Worm (Caenorhabditis elegans): ENCODE results near the gene acl-9.

acl-9 gene

ce11 chrV:6426843-6427242 is 26.2 kb upstream of the acl-9 start, which contains the start of gene atp-4:
atp-4 (minus strand) TSS chrV:6427112.
- no peak for TF ChIP-seq nhr-19 (GFP tag; conservative IDR thresholded peaks at IDR 0.05)
- no peak for TF ChIP-seq swsn-7 (tag; optimal IDR thresholded peaks at IDR 0.05)
- TF ChIP-seq grh-1 (GFP tag; IDR thresholded peaks at IDR 0.05) = peak; percentile 27; the same call in 1 of the 2 replicates
- no peak for TF ChIP-seq unc-130 (tag; optimal IDR thresholded peaks at IDR 0.05)
- no peak for TF ChIP-seq lin-13 (GFP tag; optimal IDR thresholded peaks at IDR 0.05)

DNA sequence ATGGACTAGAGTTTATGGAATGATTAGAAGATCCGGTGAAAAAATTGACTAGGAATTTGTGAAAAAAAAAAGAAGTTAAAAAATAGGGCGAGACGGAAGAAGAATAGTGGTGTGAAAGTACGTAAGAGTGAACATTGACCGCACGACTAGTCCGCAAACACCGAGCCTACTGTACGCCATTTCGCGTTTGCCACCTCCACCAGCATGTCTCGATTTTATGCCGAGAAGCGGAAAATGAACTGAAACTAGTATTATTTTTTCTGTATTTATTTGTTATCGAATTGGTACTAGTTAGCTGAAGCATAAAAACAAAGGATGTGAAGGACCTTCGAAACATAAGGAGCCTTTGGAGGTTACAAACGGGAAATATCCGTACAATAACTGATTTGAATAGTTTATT is 25.6 kb upstream of the acl-9 start:
- TF ChIP-seq isw-1 (GFP tag; IDR thresholded peaks at IDR 0.05) = peak; percentile 15; the same call in 1 of the 2 replicates
- peak; percentile 32 for TF ChIP-seq jun-1 (tag; optimal IDR thresholded peaks at IDR 0.05)
- peak in 2 of 3 experiments; percentile 14 to 45 for TF ChIP-seq ceh-82 (tag; optimal IDR thresholded peaks at IDR 0.05)
- no peak for TF ChIP-seq aly-2 (tag; optimal IDR thresholded peaks at IDR 0.05)
- TF ChIP-seq ztf-11 (tag; optimal IDR thresholded peaks at IDR 0.05) = no peak
- TF ChIP-seq nhr-28 (tag; optimal IDR thresholded peaks at IDR 0.05) = no peak
- TF ChIP-seq mab-9 (GFP tag; IDR thresholded peaks at IDR 0.05) = no peak
- no peak for TF ChIP-seq fkh-8 (tag; optimal IDR thresholded peaks at IDR 0.05)
- no peak for TF ChIP-seq pag-3 (tag; optimal IDR thresholded peaks at IDR 0.05; ENCODE audit: borderline replicate concordance, insufficient read depth)
- peak; percentile 63 for TF ChIP-seq xbp-1 (tag; optimal IDR thresholded peaks at IDR 0.05)
- TF ChIP-seq nhr-47 (tag; optimal IDR thresholded peaks at IDR 0.05) = peak; percentile 48
- peak; percentile 23 for TF ChIP-seq mep-1 (tag; optimal IDR thresholded peaks at IDR 0.05)
- TF ChIP-seq nhr-71 (tag; optimal IDR thresholded peaks at IDR 0.05) = peak; percentile 65
- peak; percentile 80 for TF ChIP-seq rnt-1 (tag; optimal IDR thresholded peaks at IDR 0.05)
- TF ChIP-seq unc-98 (GFP tag; IDR thresholded peaks at IDR 0.05) = no peak
- TF ChIP-seq ceh-63 (GFP tag; optimal IDR thresholded peaks at IDR 0.05) = no peak
- TF ChIP-seq unc-62 (GFP tag; optimal IDR thresholded peaks at IDR 0.05) = no peak
- TF ChIP-seq zag-1 (tag; optimal IDR thresholded peaks at IDR 0.05) = no peak
- no peak for TF ChIP-seq fkh-4 (tag; optimal IDR thresholded peaks at IDR 0.05; ENCODE audit: borderline replicate concordance)
- peak; percentile 62 for TF ChIP-seq nhr-85 (tag)
- no peak for TF ChIP-seq tlp-1 (tag; optimal IDR thresholded peaks at IDR 0.05)
- no peak for TF ChIP-seq lir-3 (tag; optimal IDR thresholded peaks at IDR 0.05; ENCODE audit: poor library complexity)
- no peak for TF ChIP-seq zip-4 (GFP tag; optimal IDR thresholded peaks at IDR 0.05)
- TF ChIP-seq Y116A8C.19 (tag; optimal IDR thresholded peaks at IDR 0.05; ENCODE audit: borderline replicate concordance) = no peak
- TF ChIP-seq ztf-4 (tag; optimal IDR thresholded peaks at IDR 0.05) = no peak
- no peak for TF ChIP-seq nhr-84 (tag; optimal IDR thresholded peaks at IDR 0.05)
- TF ChIP-seq nhr-19 (GFP tag; conservative IDR thresholded peaks at IDR 0.05) = no peak
- no peak for TF ChIP-seq ceh-8 (GFP tag; optimal IDR thresholded peaks at IDR 0.05)
- peak; percentile 58 to 87 for TF ChIP-seq lsy-2 (tag; optimal IDR thresholded peaks at IDR 0.05)
- no peak for TF ChIP-seq nhr-77 (tag; optimal IDR thresholded peaks at IDR 0.05)
- TF ChIP-seq ama-1 (optimal IDR thresholded peaks at IDR 0.05) = no peak
- TF ChIP-seq egl-13 (tag; optimal IDR thresholded peaks at IDR 0.05) = no peak
- peak; percentile 51 for TF ChIP-seq C16A3.4 (tag; optimal IDR thresholded peaks at IDR 0.05)
- no peak for TF ChIP-seq nhr-76 (tag; optimal IDR thresholded peaks at IDR 0.05)
- no peak for TF ChIP-seq skn-1 (tag; optimal IDR thresholded peaks at IDR 0.05)
- TF ChIP-seq snu-23 (GFP tag; optimal IDR thresholded peaks at IDR 0.05) = peak; percentile 55
- TF ChIP-seq lin-15B (tag; optimal IDR thresholded peaks at IDR 0.05) = no peak
- no peak for TF ChIP-seq hpl-2 (GFP tag; optimal IDR thresholded peaks at IDR 0.05)
- no peak for TF ChIP-seq fos-1 (tag; optimal IDR thresholded peaks at IDR 0.05)
- peak; percentile 40 for TF ChIP-seq lin-14 (GFP tag; optimal IDR thresholded peaks at IDR 0.05)
- no peak for TF ChIP-seq pax-3 (tag; optimal IDR thresholded peaks at IDR 0.05)
- no peak for TF ChIP-seq hlh-17 (GFP tag; optimal IDR thresholded peaks at IDR 0.05; ENCODE audit: borderline replicate concordance)
- TF ChIP-seq mdl-1 (tag; optimal IDR thresholded peaks at IDR 0.05) = no peak
- no peak for TF ChIP-seq efl-3 (GFP tag; optimal IDR thresholded peaks at IDR 0.05)
- TF ChIP-seq alr-1 (tag; optimal IDR thresholded peaks at IDR 0.05; ENCODE audit: borderline replicate concordance) = no peak
- peak; percentile 52 for TF ChIP-seq nhr-20 (tag; optimal IDR thresholded peaks at IDR 0.05)
- no peak for TF ChIP-seq sptf-1 (tag; optimal IDR thresholded peaks at IDR 0.05)

All from whole organism, L1 larva.